Worm (Caenorhabditis elegans): ENCODE measurements around the gene men-1.

- TF ChIP-seq zag-1 (tag; optimal IDR thresholded peaks at IDR 0.05) (no peak), unc-62 (GFP tag; optimal IDR thresholded peaks at IDR 0.05) (no peak), daf-12 (tag; optimal IDR thresholded peaks at IDR 0.05) (no peak), mdl-1 (tag; optimal IDR thresholded peaks at IDR 0.05) (no peak), ama-1 (optimal IDR thresholded peaks at IDR 0.05) (no peak)
Measured at ce11 chrII:14187456-14187855, 46.5 kb downstream of the men-1 start.
